Fruit fly (Drosophila melanogaster) whole organism, embryonic: ENCODE data around the gene mei-P26.
A peak's percentile ranks its signal among the peaks of the same experiment; 100 is the strongest.

Source experiments
- Atf-2 ChIP-seq: fragments of 200-800 bp; sonication (Bioruptor generic); optimal IDR thresholded peaks from 2 replicates; lab custom pipeline; 2016; ENCODE audit warnings: missing biosample characterization, missing genetic modification characterization
- Atf3 ChIP-seq: fragments of 200-800 bp; sonication (Bioruptor generic); optimal IDR thresholded peaks from 3 replicates; lab custom pipeline; 2016; ENCODE audit warnings: missing biosample characterization, missing genetic modification characterization
- Atf6 ChIP-seq: fragments of 200-800 bp; sonication (Bioruptor generic); IDR thresholded peaks from 2 replicates; pipeline ENCODE4 v1.3.6; 2022; ENCODE audit warnings: missing biosample characterization, missing genetic modification characterization
- BEAF-32 ChIP-seq: fragments of 200-800 bp; sonication (Bioruptor generic); optimal IDR thresholded peaks from 3 replicates; lab custom pipeline; 2017; ENCODE audit warnings: missing biosample characterization, missing genetic modification characterization, mild to moderate bottlenecking, moderate library complexity, missing genetic modification reagents
- Blimp-1 ChIP-seq: fragments of 200-800 bp; sonication (Bioruptor generic); optimal IDR thresholded peaks from 3 replicates; lab custom pipeline; 2018; ENCODE audit warnings: missing biosample characterization, missing genetic modification characterization, mild to moderate bottlenecking, moderate library complexity, missing genetic modification reagents
- CG10959 ChIP-seq: fragments of 200-800 bp; sonication (Bioruptor generic); IDR thresholded peaks from 2 replicates; pipeline ENCODE4 v1.3.6; 2022; ENCODE audit warnings: missing biosample characterization, missing genetic modification characterization
- CG11560 ChIP-seq: fragments of 200-800 bp; sonication (Bioruptor generic); IDR thresholded peaks from 3 replicates; pipeline ENCODE4 v1.3.6; 2022; ENCODE audit warnings: missing biosample characterization, missing genetic modification characterization
- CG12104 ChIP-seq: fragments of 200-800 bp; sonication (Bioruptor generic); optimal IDR thresholded peaks from 3 replicates; lab custom pipeline; 2016; ENCODE audit warnings: missing biosample characterization, missing genetic modification characterization
- CG13624 ChIP-seq: fragments of 200-800 bp; sonication (Bioruptor generic); optimal IDR thresholded peaks from 2 replicates; lab custom pipeline; 2016; ENCODE audit warnings: missing biosample characterization, missing genetic modification characterization
- CG13775 ChIP-seq: fragments of 200-800 bp; sonication (Bioruptor generic); optimal IDR thresholded peaks from 3 replicates; lab custom pipeline; 2017; ENCODE audit warnings: missing biosample characterization, mild to moderate bottlenecking, missing genetic modification characterization
- CG1832 ChIP-seq: fragments of 200-800 bp; sonication (Bioruptor generic); optimal IDR thresholded peaks from 2 replicates; lab custom pipeline; 2017; ENCODE audit warnings: missing biosample characterization, mild to moderate bottlenecking, missing genetic modification characterization, inconsistent platforms
- CG18476 ChIP-seq: fragments of 200-800 bp; sonication (Bioruptor generic); optimal IDR thresholded peaks from 2 replicates; lab custom pipeline; 2016; ENCODE audit warnings: missing biosample characterization, mild to moderate bottlenecking, missing genetic modification characterization
- CG18599 ChIP-seq: fragments of 200-800 bp; sonication (Bioruptor generic); optimal IDR thresholded peaks from 3 replicates; lab custom pipeline; 2017; ENCODE audit warnings: missing biosample characterization, missing genetic modification characterization, mild to moderate bottlenecking, moderate library complexity, missing genetic modification reagents
- CG2129 ChIP-seq: fragments of 200-800 bp; sonication (Bioruptor generic); IDR thresholded peaks from 2 replicates; pipeline ENCODE4 v1.3.6; 2022; ENCODE audit warnings: missing biosample characterization, missing genetic modification characterization; ENCODE audit not compliant: partially characterized antibody
- CG34422 ChIP-seq: fragments of 200-800 bp; sonication (Bioruptor generic); IDR thresholded peaks from 3 replicates; pipeline ENCODE4 v1.3.6; 2022; ENCODE audit warnings: missing biosample characterization, missing genetic modification characterization
- CG3838 ChIP-seq: fragments of 200-800 bp; sonication (Bioruptor generic); optimal IDR thresholded peaks from 3 replicates; lab custom pipeline; 2016; ENCODE audit warnings: missing biosample characterization, missing genetic modification characterization
- CG4328 ChIP-seq: fragments of 200-800 bp; sonication (Bioruptor generic); optimal IDR thresholded peaks from 3 replicates; lab custom pipeline; 2017; ENCODE audit warnings: missing biosample characterization, missing genetic modification reagents, missing genetic modification characterization
- CG4404 ChIP-seq: fragments of 200-800 bp; sonication (Bioruptor generic); IDR thresholded peaks from 2 replicates; pipeline ENCODE4 v1.3.6; 2022; ENCODE audit warnings: missing biosample characterization, missing genetic modification characterization
- Camta ChIP-seq: fragments of 200-800 bp; sonication (Bioruptor generic); optimal IDR thresholded peaks from 2 replicates; lab custom pipeline; 2016; ENCODE audit warnings: missing biosample characterization, missing genetic modification characterization
- Deaf1 ChIP-seq: fragments of 200-800 bp; optimal IDR thresholded peaks from 3 replicates; lab custom pipeline; 2019; ENCODE audit warnings: missing biosample characterization, mild to moderate bottlenecking, missing genetic modification characterization, moderate library complexity
- E2f1 ChIP-seq: fragments of 200-800 bp; sonication (Bioruptor generic); IDR thresholded peaks from 2 replicates; pipeline ENCODE4 v1.3.6; 2022; ENCODE audit warnings: missing biosample characterization, missing genetic modification characterization
- Gsc ChIP-seq: fragments of 200-800 bp; sonication (Bioruptor generic); IDR thresholded peaks from 2 replicates; pipeline ENCODE4 v1.3.6; 2022; ENCODE audit warnings: missing biosample characterization, missing genetic modification characterization
- HLHmδ ChIP-seq: fragments of 200-800 bp; sonication (Bioruptor generic); optimal IDR thresholded peaks from 2 replicates; lab custom pipeline; 2018; ENCODE audit warnings: missing biosample characterization, mild to moderate bottlenecking, missing genetic modification characterization, moderate library complexity
- Max ChIP-seq: fragments of 200-800 bp; sonication (Bioruptor generic); optimal IDR thresholded peaks from 2 replicates; lab custom pipeline; 2016; ENCODE audit warnings: missing biosample characterization, mild to moderate bottlenecking, missing genetic modification characterization
- Nf-YA ChIP-seq: fragments of 200-800 bp; sonication (Bioruptor generic); IDR thresholded peaks from 2 replicates; pipeline ENCODE4 v1.3.6; 2022; ENCODE audit warnings: missing biosample characterization, missing genetic modification characterization
- Poxn ChIP-seq: fragments of 200-800 bp; sonication (Bioruptor generic); IDR thresholded peaks from 2 replicates; pipeline ENCODE4 v1.3.6; 2022; ENCODE audit warnings: missing biosample characterization, missing genetic modification characterization
- Stat92E ChIP-seq, 3 experiments: fragments of >200 bp in 2 of 3; fragments of 200-800 bp in 1 of 3; sonication (Bioruptor generic) in 1 of 3; optimal IDR thresholded peaks; 2 replicates each; lab custom pipeline; 2017 to 2019; ENCODE audit warnings: missing biosample characterization in 3 of 3, missing genetic modification characterization in 3 of 3, mild to moderate bottlenecking in 1 of 3, moderate library complexity in 1 of 3
- ash1 ChIP-seq: fragments of 200-800 bp; sonication (Bioruptor generic); optimal IDR thresholded peaks from 2 replicates; lab custom pipeline; 2018; ENCODE audit warnings: missing biosample characterization, mild to moderate bottlenecking, missing genetic modification characterization
- bsh ChIP-seq, 2 experiments: fragments of 200-800 bp; sonication (Bioruptor generic); optimal IDR thresholded peaks; 2 replicates each; lab custom pipeline; 2017 to 2018; ENCODE audit warnings: mild to moderate bottlenecking in 2 of 2, missing biosample characterization in 2 of 2, missing genetic modification characterization in 2 of 2, moderate library complexity in 1 of 2
- caup ChIP-seq: fragments of 200-800 bp; sonication (Bioruptor generic); optimal IDR thresholded peaks from 3 replicates; lab custom pipeline; 2017; ENCODE audit warnings: missing biosample characterization, mild to moderate bottlenecking, missing genetic modification characterization, moderate library complexity; ENCODE audit not compliant: severe bottlenecking
- chm ChIP-seq: fragments of 200-800 bp; sonication (Bioruptor generic); IDR thresholded peaks from 2 replicates; pipeline ENCODE4 v1.3.6; 2022; ENCODE audit warnings: missing biosample characterization, missing genetic modification characterization
- corto ChIP-seq: fragments of 200-800 bp; sonication (Bioruptor generic); optimal IDR thresholded peaks from 2 replicates; lab custom pipeline; 2016; ENCODE audit warnings: missing biosample characterization, mild to moderate bottlenecking, missing genetic modification characterization, moderate library complexity
- dm ChIP-seq: fragments of 200-800 bp; sonication (Bioruptor generic); optimal IDR thresholded peaks from 3 replicates; lab custom pipeline; 2016; ENCODE audit warnings: missing biosample characterization, missing genetic modification characterization
- gfzf ChIP-seq: fragments of 200-800 bp; sonication (Bioruptor generic); optimal IDR thresholded peaks from 2 replicates; lab custom pipeline; 2016; ENCODE audit warnings: missing biosample characterization, mild to moderate bottlenecking, missing genetic modification characterization, moderate library complexity
- kni ChIP-seq: fragments of 200-800 bp; sonication (Bioruptor generic); optimal IDR thresholded peaks from 3 replicates; lab custom pipeline; 2017; ENCODE audit warnings: mild to moderate bottlenecking, missing biosample characterization, missing genetic modification reagents, missing genetic modification characterization
- mirr ChIP-seq: fragments of 200-800 bp; sonication (Bioruptor generic); optimal IDR thresholded peaks from 3 replicates; lab custom pipeline; 2018; ENCODE audit warnings: missing biosample characterization, mild to moderate bottlenecking, missing genetic modification characterization
- nmo ChIP-seq: fragments of 200-800 bp; sonication (Bioruptor generic); optimal IDR thresholded peaks from 2 replicates; lab custom pipeline; 2018; ENCODE audit warnings: missing biosample characterization, mild to moderate bottlenecking, missing genetic modification characterization, moderate library complexity
- nom ChIP-seq: fragments of 200-800 bp; sonication (Bioruptor generic); optimal IDR thresholded peaks from 2 replicates; lab custom pipeline; 2017; ENCODE audit warnings: missing biosample characterization, missing genetic modification characterization, mild to moderate bottlenecking, moderate library complexity, missing genetic modification reagents
- peb ChIP-seq: fragments of 200-800 bp; sonication (Bioruptor generic); IDR thresholded peaks from 2 replicates; pipeline ENCODE4 v1.3.6; 2022; ENCODE audit warnings: missing biosample characterization, missing genetic modification characterization
- prd ChIP-seq, 3 experiments: fragments of >200 bp in 2 of 3; fragments of 200-800 bp in 1 of 3; sonication (Bioruptor generic) in 1 of 3; optimal IDR thresholded peaks in 2 of 3; IDR thresholded peaks in 1 of 3; 2 replicates in 2 of 3; 3 replicates in 1 of 3; pipeline versions ENCODE4 v1.3.6 to Lab custom; 2017 to 2022; ENCODE audit warnings: missing biosample characterization in 1 of 3, missing genetic modification characterization in 1 of 3
- pros ChIP-seq: fragments of 200-800 bp; sonication (Bioruptor generic); optimal IDR thresholded peaks from 3 replicates; lab custom pipeline; 2019; ENCODE audit warnings: missing biosample characterization, mild to moderate bottlenecking, missing genetic modification characterization, moderate library complexity
- pzg ChIP-seq: fragments of 200-800 bp; sonication (Bioruptor generic); optimal IDR thresholded peaks from 3 replicates; lab custom pipeline; 2018; ENCODE audit warnings: missing biosample characterization, mild to moderate bottlenecking, missing genetic modification characterization, moderate library complexity
- tio ChIP-seq: fragments of 200-800 bp; sonication (Bioruptor generic); optimal IDR thresholded peaks from 2 replicates; lab custom pipeline; 2017; ENCODE audit warnings: missing biosample characterization, missing genetic modification characterization, inconsistent platforms
- tll ChIP-seq, 2 experiments: fragments of 200-800 bp in 1 of 2; fragments of >200 bp in 1 of 2; sonication (Bioruptor generic) in 1 of 2; optimal IDR thresholded peaks; 2 replicates each; lab custom pipeline; 2017 to 2019; ENCODE audit warnings: missing biosample characterization in 2 of 2, missing genetic modification characterization in 2 of 2, mild to moderate bottlenecking in 1 of 2, moderate library complexity in 1 of 2
- tna ChIP-seq: fragments of 200-800 bp; sonication (Bioruptor generic); IDR thresholded peaks from 2 replicates; pipeline ENCODE4 v1.3.6; 2022; ENCODE audit warnings: missing biosample characterization, missing genetic modification characterization; ENCODE audit not compliant: partially characterized antibody
- unc-4 ChIP-seq: fragments of 200-800 bp; sonication (Bioruptor generic); IDR thresholded peaks from 2 replicates; pipeline ENCODE4 v1.3.6; 2022; ENCODE audit warnings: missing biosample characterization, missing genetic modification characterization; ENCODE audit not compliant: partially characterized antibody
- usp ChIP-seq: fragments of >200 bp; optimal IDR thresholded peaks from 2 replicates; lab custom pipeline; 2017; ENCODE audit warnings: missing biosample characterization, missing genetic modification characterization
- wor ChIP-seq: fragments of 200-800 bp; sonication (Bioruptor generic); IDR thresholded peaks from 2 replicates; pipeline ENCODE4 v1.3.6; 2022; ENCODE audit warnings: missing biosample characterization, missing genetic modification characterization

Gene mei-P26

dm6 chrX:9155715-9156387 is 7.2 kb upstream of the mei-P26 start (continued):
- no peak for TF ChIP-seq tio (GFP tag; lab: Kevin White, UChicago)
- peak; percentile 15 for TF ChIP-seq CG12104
- no peak for TF ChIP-seq Blimp-1 (GFP tag; lab: Kevin White, UChicago)
- no peak for TF ChIP-seq pros
- peak; percentile 81 for TF ChIP-seq Deaf1 (tag; lab: Kevin White, UChicago)
- TF ChIP-seq BEAF-32 (GFP tag; lab: Kevin White, UChicago), result no peak
- TF ChIP-seq tll (GFP tag; optimal IDR thresholded peaks at IDR 0.05; lab: Kevin White, UChicago), result peak in 1 of 2 experiments; percentile 24
- no peak for TF ChIP-seq Poxn (GFP tag; lab: Robert Waterston, UW)
- TF ChIP-seq peb, result no peak
- peak; percentile 93 for TF ChIP-seq CG13624 (GFP tag; lab: Kevin White, UChicago)
- no peak for TF ChIP-seq CG18599
- TF ChIP-seq HLHmδ (GFP tag; lab: Kevin White, UChicago), result peak; percentile 26
- TF ChIP-seq dm (GFP tag; lab: Kevin White, UChicago), result no peak
- no peak for TF ChIP-seq caup (GFP tag; lab: Kevin White, UChicago)
- TF ChIP-seq kni (GFP tag; lab: Kevin White, UChicago), result no peak
- peak; percentile 68; the same call in 2 of the 3 replicates for TF ChIP-seq CG34422 (GFP tag; lab: Robert Waterston, UW)
- no peak for TF ChIP-seq Nf-YA (GFP tag; lab: Robert Waterston, UW)
- no peak for TF ChIP-seq CG13775 (GFP tag; lab: Kevin White, UChicago)
- no peak for TF ChIP-seq tna (GFP tag; lab: Robert Waterston, UW)
- TF ChIP-seq nmo (GFP tag; lab: Kevin White, UChicago), result no peak
- no peak for TF ChIP-seq wor (GFP tag; lab: Robert Waterston, UW)
- no peak for TF ChIP-seq Stat92E (GFP tag; optimal IDR thresholded peaks at IDR 0.05; lab: Kevin White, UChicago)
- no peak for TF ChIP-seq CG3838 (GFP tag; lab: Kevin White, UChicago)
- TF ChIP-seq CG4404, result no peak
- TF ChIP-seq CG4328 (GFP tag; lab: Kevin White, UChicago), result no peak
- no peak for TF ChIP-seq CG2129 (GFP tag; lab: Robert Waterston, UW)
- no peak for TF ChIP-seq CG11560 (tag; lab: Robert Waterston, UW)
- TF ChIP-seq CG1832 (GFP tag; lab: Kevin White, UChicago), result peak; percentile 78
- no peak for TF ChIP-seq Gsc (GFP tag; lab: Robert Waterston, UW)
- TF ChIP-seq E2f1 (GFP tag; lab: Robert Waterston, UW), result peak; percentile 31; the same call in 1 of the 2 replicates
- no peak for TF ChIP-seq unc-4
- TF ChIP-seq prd (optimal IDR thresholded peaks at IDR 0.05; lab: Kevin White, UChicago), result no peak
- no peak for TF ChIP-seq prd (GFP tag; IDR thresholded peaks at IDR 0.05; lab: Robert Waterston, UW)
- no peak for TF ChIP-seq Camta (GFP tag; lab: Kevin White, UChicago)
- TF ChIP-seq ash1, result no peak
- no peak for TF ChIP-seq CG10959
- TF ChIP-seq chm (GFP tag; lab: Robert Waterston, UW), result no peak
- TF ChIP-seq Max (GFP tag; lab: Kevin White, UChicago), result no peak
- no peak for TF ChIP-seq Atf-2
- TF ChIP-seq Atf6, result no peak
- no peak for TF ChIP-seq gfzf
- TF ChIP-seq CG18476 (GFP tag; lab: Kevin White, UChicago), result no peak
- peak in 1 of 2 experiments; percentile 30 for TF ChIP-seq bsh (GFP tag; optimal IDR thresholded peaks at IDR 0.05; lab: Kevin White, UChicago)
- TF ChIP-seq Atf3, result no peak
- no peak for TF ChIP-seq usp (GFP tag; lab: Kevin White, UChicago)
- TF ChIP-seq mirr, result no peak
- TF ChIP-seq corto (GFP tag; lab: Kevin White, UChicago), result no peak
- no peak for TF ChIP-seq pzg (GFP tag; lab: Kevin White, UChicago)
- peak; percentile 49 for TF ChIP-seq nom (GFP tag; lab: Kevin White, UChicago)
